Worm (Caenorhabditis elegans): ENCODE measurements around the gene hpr-17.
A peak's percentile ranks its signal among the peaks of the same experiment; 100 is the strongest.

hpr-17 gene

ce11 chrII:13156071-13156470, 776 bp downstream of the hpr-17 start (continued):
- TF ChIP-seq repo-1 (tag; optimal IDR thresholded peaks at IDR 0.05), result no peak

DNA sequence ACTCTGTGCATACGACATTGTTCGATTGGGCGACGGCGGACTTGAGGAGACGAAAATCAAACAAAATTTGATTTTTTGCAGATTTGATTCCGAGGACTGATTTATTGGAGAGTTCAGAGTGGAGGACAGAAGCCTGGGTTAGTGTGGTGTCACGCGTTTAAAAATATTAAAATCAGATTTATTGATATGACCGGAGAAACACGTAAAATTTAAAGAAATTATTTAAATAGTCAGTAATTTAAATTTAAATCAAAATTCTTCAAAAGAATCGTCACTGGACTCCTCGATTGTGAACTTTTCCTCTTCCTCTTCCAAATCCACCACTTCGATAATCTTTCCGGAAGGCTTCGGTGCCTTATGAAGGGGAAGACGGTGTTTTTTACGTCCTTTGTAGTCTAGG, 3.5 kb downstream of the hpr-17 start, which contains the start of gene spe-18:
Gene spe-18 (minus strand): TSS at position 101 of the 400 bp plus-strand sequence.
- TF ChIP-seq F49E8.2 (tag; optimal IDR thresholded peaks at IDR 0.05; ENCODE audit: insufficient read depth) (no peak), bed-1 (GFP tag; IDR thresholded peaks at IDR 0.05) (no peak), die-1 (tag; optimal IDR thresholded peaks at IDR 0.05) (no peak), ets-4 (GFP tag; optimal IDR thresholded peaks at IDR 0.05) (no peak), egl-18 (GFP tag; IDR thresholded peaks at IDR 0.05) (no peak), hsf-1 (GFP tag; IDR thresholded peaks at IDR 0.05) (no peak), attf-3 (GFP tag; conservative IDR thresholded peaks at IDR 0.05) (no peak)

DNA sequence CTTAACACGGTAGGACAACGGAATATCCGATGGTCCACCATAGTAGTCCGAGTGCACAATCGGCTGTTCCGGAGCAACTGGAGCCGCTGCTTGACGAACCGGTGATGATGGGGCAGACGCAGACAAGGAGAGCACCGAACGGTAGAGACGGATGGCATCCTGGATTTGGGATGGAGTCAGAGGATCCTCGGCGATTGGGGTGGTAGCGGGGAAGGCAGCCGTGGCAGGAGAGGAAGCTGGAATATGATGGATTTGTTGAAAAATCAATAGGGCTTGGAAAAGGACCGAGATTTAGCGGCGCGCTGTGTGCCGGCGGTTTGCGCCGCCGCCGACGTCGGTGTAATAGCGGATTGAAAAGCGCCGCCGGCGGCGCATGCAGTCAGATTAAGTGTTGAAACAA, 4.4 kb downstream of the hpr-17 start:
- TF ChIP-seq cebp-2 (GFP tag; IDR thresholded peaks at IDR 0.05), result no peak
- 0 out of 2 replicates have a peak, but pooled peaks have one; percentile 13 for TF ChIP-seq zfh-2 (GFP tag; conservative IDR thresholded peaks at IDR 0.05)
- no peak for TF ChIP-seq aptf-3 (GFP tag; IDR thresholded peaks at IDR 0.05)
- TF ChIP-seq sdz-38 (tag; optimal IDR thresholded peaks at IDR 0.05), result no peak
- no peak for TF ChIP-seq egl-44 (GFP tag; IDR thresholded peaks at IDR 0.05)
- no peak for TF ChIP-seq F49E8.2 (tag; optimal IDR thresholded peaks at IDR 0.05; ENCODE audit: insufficient read depth)
- TF ChIP-seq hlh-26 (GFP tag; conservative IDR thresholded peaks at IDR 0.05), result no peak
- no peak for TF ChIP-seq ama-1 (optimal IDR thresholded peaks at IDR 0.05)
- TF ChIP-seq ama-1 (GFP tag; optimal IDR thresholded peaks at IDR 0.05), result no peak
- TF ChIP-seq akir-1 (GFP tag; optimal IDR thresholded peaks at IDR 0.05), result no peak
- TF ChIP-seq ccch-3 (GFP tag; optimal IDR thresholded peaks at IDR 0.05), result no peak
- TF ChIP-seq egrh-3 (GFP tag; IDR thresholded peaks at IDR 0.05), result 0 out of 2 replicates have a peak, but pooled peaks have one; percentile 19
- no peak for TF ChIP-seq ZK185.1 (tag; optimal IDR thresholded peaks at IDR 0.05; ENCODE audit: poor library complexity, severe bottlenecking)
- TF ChIP-seq attf-5 (GFP tag; optimal IDR thresholded peaks at IDR 0.05), result no peak
- TF ChIP-seq athp-1 (tag; optimal IDR thresholded peaks at IDR 0.05), result no peak

- TF ChIP-seq ZK185.1 (tag; optimal IDR thresholded peaks at IDR 0.05; ENCODE audit: poor library complexity, severe bottlenecking) (no peak), ztf-26 (tag; optimal IDR thresholded peaks at IDR 0.05) (peak; percentile 30), athp-1 (tag; optimal IDR thresholded peaks at IDR 0.05) (no peak), ceh-100 (GFP tag; IDR thresholded peaks at IDR 0.05) (no peak), T07F8.4 (tag; optimal IDR thresholded peaks at IDR 0.05) (no peak)
Measured at ce11 chrII:13149965-13150364, 6.9 kb downstream of the hpr-17 start.

- TF ChIP-seq Y53F4B.3 (GFP tag; IDR thresholded peaks at IDR 0.05) (no peak), mes-4 (tag; optimal IDR thresholded peaks at IDR 0.05) (no peak), mxl-1 (tag; optimal IDR thresholded peaks at IDR 0.05) (no peak), aptf-3 (GFP tag; IDR thresholded peaks at IDR 0.05) (no peak), die-1 (tag; optimal IDR thresholded peaks at IDR 0.05) (no peak), tbp1 (GFP tag; optimal IDR thresholded peaks at IDR 0.05) (no peak), tbx-9 (tag; optimal IDR thresholded peaks at IDR 0.05; ENCODE audit: borderline replicate concordance) (no peak), ztf-3 (GFP tag; optimal IDR thresholded peaks at IDR 0.05) (no peak), dpl-1 (GFP tag; optimal IDR thresholded peaks at IDR 0.05) (no peak), ztf-22 (GFP tag; optimal IDR thresholded peaks at IDR 0.05) (no peak), nhr-27 (tag; optimal IDR thresholded peaks at IDR 0.05) (no peak), mcd-1 (GFP tag; IDR thresholded peaks at IDR 0.05) (no peak), ceh-58 (GFP tag; IDR thresholded peaks at IDR 0.05) (no peak), F23B12.7 (tag; optimal IDR thresholded peaks at IDR 0.05; ENCODE audit: insufficient read depth) (no peak), somi-1 (GFP tag; optimal IDR thresholded peaks at IDR 0.05) (no peak), egl-18 (GFP tag; IDR thresholded peaks at IDR 0.05) (no peak), B0035.1 (tag; optimal IDR thresholded peaks at IDR 0.05) (no peak), zim-3 (tag; optimal IDR thresholded peaks at IDR 0.05) (no peak), hsf-1 (GFP tag; IDR thresholded peaks at IDR 0.05) (no peak), ama-1 (optimal IDR thresholded peaks at IDR 0.05) (no peak), ama-1 (GFP tag; optimal IDR thresholded peaks at IDR 0.05) (no peak)
Measured at ce11 chrII:13148247-13148646, 8.6 kb downstream of the hpr-17 start.

Data from whole organism, young adult.